Fruit fly (Drosophila melanogaster) whole organism, embryonic: ENCODE results near the gene mnd.

ENCODE experiments used
- Atf6 ChIP-seq: fragments of 200-800 bp; sonication (Bioruptor generic); IDR thresholded peaks from 2 replicates; pipeline ENCODE4 v1.3.6; 2022; ENCODE audit warnings: missing biosample characterization, missing genetic modification characterization
- CG10274 ChIP-seq: fragments of 200-800 bp; sonication (Bioruptor generic); optimal IDR thresholded peaks from 3 replicates; lab custom pipeline; 2017; ENCODE audit warnings: missing biosample characterization, mild to moderate bottlenecking, missing genetic modification characterization
- CG10366 ChIP-seq: fragments of 200-800 bp; sonication (Bioruptor generic); IDR thresholded peaks from 2 replicates; pipeline ENCODE4 v1.3.6; 2022; ENCODE audit warnings: missing biosample characterization, missing genetic modification characterization
- CG12236 ChIP-seq: fragments of 200-800 bp; sonication (Bioruptor generic); optimal IDR thresholded peaks from 2 replicates; lab custom pipeline; 2016; ENCODE audit warnings: missing biosample characterization, missing genetic modification characterization
- CG12659 ChIP-seq: fragments of 200-800 bp; sonication (Bioruptor generic); optimal IDR thresholded peaks from 3 replicates; lab custom pipeline; 2017; ENCODE audit warnings: mild to moderate bottlenecking, missing biosample characterization, missing genetic modification reagents, missing genetic modification characterization
- CG14441 ChIP-seq: fragments of 200-800 bp; sonication (Bioruptor generic); IDR thresholded peaks from 2 replicates; pipeline ENCODE4 v1.3.6; 2022; ENCODE audit warnings: missing biosample characterization, missing genetic modification characterization
- CG14710 ChIP-seq: fragments of 200-800 bp; sonication (Bioruptor generic); optimal IDR thresholded peaks from 3 replicates; lab custom pipeline; 2019; ENCODE audit warnings: missing biosample characterization, mild to moderate bottlenecking, missing genetic modification characterization, moderate library complexity
- CG15514 ChIP-seq: fragments of 200-800 bp; sonication (Bioruptor generic); optimal IDR thresholded peaks from 3 replicates; lab custom pipeline; 2017; ENCODE audit warnings: missing biosample characterization, missing genetic modification characterization, mild to moderate bottlenecking, moderate library complexity, missing genetic modification reagents
- CG17361 ChIP-seq: fragments of 200-800 bp; sonication (Bioruptor generic); IDR thresholded peaks from 3 replicates; pipeline ENCODE4 v1.3.6; 2022; ENCODE audit warnings: missing biosample characterization, missing genetic modification characterization
- CG17829 ChIP-seq: fragments of 200-800 bp; optimal IDR thresholded peaks from 2 replicates; lab custom pipeline; 2019; ENCODE audit warnings: missing biosample characterization, mild to moderate bottlenecking, missing genetic modification characterization, moderate library complexity
- CG33213 ChIP-seq: fragments of 200-800 bp; sonication (Bioruptor generic); optimal IDR thresholded peaks from 3 replicates; lab custom pipeline; 2016; ENCODE audit warnings: missing biosample characterization, missing genetic modification characterization
- CG3847 ChIP-seq: fragments of 200-800 bp; sonication (Bioruptor generic); IDR thresholded peaks from 2 replicates; pipeline ENCODE4 v1.3.6; 2022; ENCODE audit warnings: missing biosample characterization, missing genetic modification characterization
- CG4404 ChIP-seq: fragments of 200-800 bp; sonication (Bioruptor generic); IDR thresholded peaks from 2 replicates; pipeline ENCODE4 v1.3.6; 2022; ENCODE audit warnings: missing biosample characterization, missing genetic modification characterization
- CG6765 ChIP-seq: fragments of 200-800 bp; sonication (Bioruptor generic); optimal IDR thresholded peaks from 3 replicates; lab custom pipeline; 2017; ENCODE audit warnings: missing biosample characterization, mild to moderate bottlenecking, missing genetic modification characterization
- CG8281 ChIP-seq: fragments of 200-800 bp; sonication (Bioruptor generic); optimal IDR thresholded peaks from 2 replicates; lab custom pipeline; 2018; ENCODE audit warnings: missing biosample characterization, mild to moderate bottlenecking, missing genetic modification characterization, moderate library complexity
- CG8359 ChIP-seq: fragments of 200-800 bp; sonication (Bioruptor generic); optimal IDR thresholded peaks from 2 replicates; lab custom pipeline; 2017; ENCODE audit warnings: missing biosample characterization, mild to moderate bottlenecking, missing genetic modification characterization, borderline replicate concordance
- CG9797 ChIP-seq: fragments of 200-800 bp; sonication (Bioruptor generic); optimal IDR thresholded peaks from 3 replicates; lab custom pipeline; 2018; ENCODE audit warnings: missing biosample characterization, mild to moderate bottlenecking, missing genetic modification characterization
- CoRest ChIP-seq: fragments of 200-800 bp; sonication (Bioruptor generic); optimal IDR thresholded peaks from 3 replicates; lab custom pipeline; 2018; ENCODE audit warnings: missing biosample characterization, mild to moderate bottlenecking, missing genetic modification characterization, moderate library complexity
- CrebB ChIP-seq: fragments of 200-800 bp; sonication (Bioruptor generic); optimal IDR thresholded peaks from 3 replicates; lab custom pipeline; 2018; ENCODE audit warnings: missing biosample characterization, mild to moderate bottlenecking, missing genetic modification characterization
- GATAe ChIP-seq: fragments of 200-800 bp; sonication (Bioruptor generic); conservative IDR thresholded peaks from 2 replicates; pipeline ENCODE4 v1.3.6; 2022; ENCODE audit warnings: missing biosample characterization, missing genetic modification characterization
- HLH3B ChIP-seq: fragments of 200-800 bp; sonication (Bioruptor generic); IDR thresholded peaks from 2 replicates; pipeline ENCODE4 v1.3.6; 2022; ENCODE audit warnings: missing biosample characterization, missing genetic modification characterization
- Hmx ChIP-seq: fragments of 200-800 bp; sonication (Bioruptor generic); optimal IDR thresholded peaks from 2 replicates; lab custom pipeline; 2016; ENCODE audit warnings: missing biosample characterization, missing genetic modification characterization
- Lhr ChIP-seq: fragments of 200-800 bp; sonication (Bioruptor generic); optimal IDR thresholded peaks from 3 replicates; lab custom pipeline; 2017; ENCODE audit warnings: mild to moderate bottlenecking, missing biosample characterization, missing genetic modification reagents, missing genetic modification characterization
- NC2α ChIP-seq: fragments of 200-800 bp; sonication (Bioruptor generic); optimal IDR thresholded peaks from 2 replicates; lab custom pipeline; 2016; ENCODE audit warnings: missing biosample characterization, missing genetic modification characterization
- NK7.1 ChIP-seq: fragments of 200-800 bp; sonication (Bioruptor generic); optimal IDR thresholded peaks from 3 replicates; lab custom pipeline; 2016; ENCODE audit warnings: missing biosample characterization, missing genetic modification characterization
- Ravus ChIP-seq: fragments of 200-800 bp; sonication (Bioruptor generic); IDR thresholded peaks from 2 replicates; pipeline ENCODE4 v1.3.6; 2022; ENCODE audit warnings: missing biosample characterization, missing genetic modification characterization
- Sry-δ ChIP-seq: fragments of 200-800 bp; sonication (Bioruptor generic); optimal IDR thresholded peaks from 2 replicates; lab custom pipeline; 2016; ENCODE audit warnings: missing biosample characterization, missing genetic modification characterization
- Stat92E ChIP-seq, 3 experiments: fragments of >200 bp in 2 of 3; fragments of 200-800 bp in 1 of 3; sonication (Bioruptor generic) in 1 of 3; optimal IDR thresholded peaks; 2 replicates each; lab custom pipeline; 2017 to 2019; ENCODE audit warnings: missing biosample characterization in 3 of 3, missing genetic modification characterization in 3 of 3, mild to moderate bottlenecking in 1 of 3, moderate library complexity in 1 of 3
- abd-A ChIP-seq: fragments of 200-800 bp; sonication (Bioruptor generic); optimal IDR thresholded peaks from 3 replicates; lab custom pipeline; 2019; ENCODE audit warnings: missing biosample characterization, mild to moderate bottlenecking, missing genetic modification characterization, moderate library complexity
- cas ChIP-seq: fragments of 200-800 bp; sonication (Bioruptor generic); IDR thresholded peaks from 2 replicates; pipeline ENCODE4 v1.3.6; 2022; ENCODE audit warnings: missing biosample characterization, missing genetic modification characterization
- corto ChIP-seq: fragments of 200-800 bp; sonication (Bioruptor generic); optimal IDR thresholded peaks from 2 replicates; lab custom pipeline; 2016; ENCODE audit warnings: missing biosample characterization, mild to moderate bottlenecking, missing genetic modification characterization, moderate library complexity
- crc ChIP-seq: fragments of 200-800 bp; sonication (Bioruptor generic); optimal IDR thresholded peaks from 2 replicates; lab custom pipeline; 2016; ENCODE audit warnings: missing biosample characterization, missing genetic modification characterization
- cwo ChIP-seq: fragments of 200-800 bp; sonication (Bioruptor generic); optimal IDR thresholded peaks from 3 replicates; lab custom pipeline; 2017; ENCODE audit warnings: missing biosample characterization, missing genetic modification characterization, mild to moderate bottlenecking, moderate library complexity, missing genetic modification reagents
- dpn ChIP-seq, 2 experiments: fragments of 200-800 bp; sonication (Bioruptor generic); optimal IDR thresholded peaks; 3 replicates each; lab custom pipeline; 2016; ENCODE audit warnings: missing biosample characterization in 2 of 2, missing genetic modification characterization in 2 of 2
- ewg ChIP-seq: fragments of 200-800 bp; sonication (Bioruptor generic); optimal IDR thresholded peaks from 3 replicates; lab custom pipeline; 2017; ENCODE audit warnings: mild to moderate bottlenecking, missing biosample characterization, missing genetic modification reagents, missing genetic modification characterization
- her ChIP-seq: fragments of 200-800 bp; sonication (Bioruptor generic); optimal IDR thresholded peaks from 2 replicates; lab custom pipeline; 2016; ENCODE audit warnings: missing biosample characterization, missing genetic modification characterization
- nerfin-1 ChIP-seq: fragments of 200-800 bp; sonication (Bioruptor generic); optimal IDR thresholded peaks from 3 replicates; lab custom pipeline; 2019; ENCODE audit warnings: missing biosample characterization, mild to moderate bottlenecking, missing genetic modification characterization, moderate library complexity
- onecut ChIP-seq: fragments of 200-800 bp; sonication (Bioruptor generic); IDR thresholded peaks from 2 replicates; pipeline ENCODE4 v1.3.6; 2022; ENCODE audit warnings: missing biosample characterization, missing genetic modification characterization
- otp ChIP-seq: fragments of 200-800 bp; sonication (Bioruptor generic); IDR thresholded peaks from 3 replicates; pipeline ENCODE4, ENCODE4 v1.3.6; 2022; ENCODE audit warnings: missing biosample characterization, missing genetic modification characterization
- pan ChIP-seq, 4 experiments: fragments of >200 bp in 3 of 4; fragments of 200-800 bp in 1 of 4; sonication (Bioruptor generic) in 1 of 4; optimal IDR thresholded peaks in 3 of 4; IDR thresholded peaks in 1 of 4; 2 replicates each; pipeline versions ENCODE4 v1.3.6 to Lab custom; 2017 to 2022; ENCODE audit warnings: missing biosample characterization in 2 of 4, missing genetic modification characterization in 2 of 4, mixed read lengths in 1 of 4
- psq ChIP-seq: fragments of 200-800 bp; sonication (Bioruptor generic); optimal IDR thresholded peaks from 2 replicates; lab custom pipeline; 2017; ENCODE audit warnings: missing biosample characterization, missing genetic modification characterization
- sc ChIP-seq, 3 experiments: fragments of >200 bp in 2 of 3; fragments of 200-800 bp in 1 of 3; sonication (Bioruptor generic) in 1 of 3; optimal IDR thresholded peaks; 2 replicates in 2 of 3; 3 replicates in 1 of 3; lab custom pipeline; 2017; ENCODE audit warnings: mild to moderate bottlenecking in 1 of 3, missing biosample characterization in 1 of 3, missing genetic modification characterization in 1 of 3, missing genetic modification reagents in 1 of 3
- sna ChIP-seq: fragments of 200-800 bp; sonication (Bioruptor generic); IDR thresholded peaks from 2 replicates; pipeline ENCODE4 v1.3.6; 2022; ENCODE audit warnings: missing biosample characterization, missing genetic modification characterization; ENCODE audit not compliant: partially characterized antibody
- sr ChIP-seq: fragments of 200-800 bp; sonication (Bioruptor generic); IDR thresholded peaks from 3 replicates; pipeline ENCODE4 v1.3.6; 2022; ENCODE audit warnings: missing biosample characterization, missing genetic modification characterization
- tgo ChIP-seq: fragments of 200-800 bp; sonication (Bioruptor generic); IDR thresholded peaks from 3 replicates; pipeline ENCODE4 v1.3.6; 2022; ENCODE audit warnings: missing biosample characterization, missing genetic modification characterization
- toy ChIP-seq: fragments of 200-800 bp; sonication (Bioruptor generic); IDR thresholded peaks from 2 replicates; pipeline ENCODE4 v1.3.6; 2022; ENCODE audit warnings: missing biosample characterization, missing genetic modification characterization

The mnd gene

DNA sequence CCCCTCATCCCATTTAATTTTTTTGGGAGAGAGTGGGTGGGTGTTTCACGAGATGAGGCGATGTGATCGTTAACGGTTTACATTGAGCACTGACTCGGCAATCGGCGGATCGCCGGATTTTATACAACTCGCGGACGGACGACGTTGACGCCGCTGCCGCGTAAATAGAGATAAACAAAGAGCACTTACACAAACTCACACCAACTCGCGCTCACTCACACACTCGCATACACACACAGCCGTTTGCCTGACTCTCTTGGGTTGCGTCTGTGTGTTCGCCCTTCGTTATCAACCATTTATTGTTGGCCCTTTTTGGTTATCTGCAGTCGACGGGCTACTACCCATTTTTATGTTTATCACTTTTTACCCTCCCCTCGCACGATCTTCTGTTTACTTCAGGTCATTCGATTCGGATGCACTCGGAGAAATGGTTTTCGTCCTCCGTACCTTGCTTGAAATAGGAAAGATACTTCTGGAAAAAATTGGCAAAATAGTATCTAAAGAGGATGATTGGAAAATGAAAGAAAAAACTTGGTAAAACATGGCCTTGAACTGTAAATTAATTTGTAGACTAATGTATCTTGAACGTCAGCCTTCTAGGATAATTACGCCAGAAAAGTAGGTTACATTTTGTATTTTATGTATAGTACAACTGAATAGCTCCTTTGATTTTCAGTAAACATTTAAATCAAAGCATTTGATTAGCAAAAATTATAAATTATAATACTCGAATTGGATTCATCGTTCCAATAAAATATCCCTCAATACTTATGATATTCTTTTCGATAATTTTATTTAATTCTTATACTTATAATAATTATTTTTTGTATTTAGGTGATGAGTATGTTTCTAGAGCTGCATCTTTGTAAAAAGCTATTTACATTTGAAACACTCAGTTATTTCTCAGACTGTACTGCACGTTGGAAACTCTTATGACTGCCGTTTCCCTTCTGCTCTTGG is 7.1 kb upstream of the mnd start:
- no peak for TF ChIP-seq cas (GFP tag; lab: Robert Waterston, UW)
- peak; percentile 43 for TF ChIP-seq HLH3B (GFP tag; lab: Robert Waterston, UW)
- TF ChIP-seq sc (optimal IDR thresholded peaks at IDR 0.05; lab: Kevin White, UChicago): no peak
- TF ChIP-seq sc (GFP tag; optimal IDR thresholded peaks at IDR 0.05; lab: Kevin White, UChicago): no peak
- TF ChIP-seq toy (GFP tag; lab: Robert Waterston, UW): no peak
- no peak for TF ChIP-seq CG3847 (GFP tag; lab: Robert Waterston, UW)
- TF ChIP-seq tgo (GFP tag; lab: Robert Waterston, UW): no peak
- peak; percentile 12; the same call in 1 of the 2 replicates for TF ChIP-seq CG14441 (GFP tag; lab: Robert Waterston, UW)
- no peak for TF ChIP-seq corto (GFP tag; lab: Kevin White, UChicago)
- peak; percentile 32 for TF ChIP-seq CG8281 (tag; lab: Kevin White, UChicago)
- no peak for TF ChIP-seq Lhr (GFP tag; lab: Kevin White, UChicago)
- no peak for TF ChIP-seq CG15514 (GFP tag; lab: Kevin White, UChicago)
- no peak for TF ChIP-seq CG10274
- no peak for TF ChIP-seq cwo (GFP tag; lab: Kevin White, UChicago)
- no peak for TF ChIP-seq CG6765 (GFP tag; lab: Kevin White, UChicago)
- no peak for TF ChIP-seq nerfin-1
- TF ChIP-seq her (GFP tag; lab: Kevin White, UChicago): no peak
- peak; percentile 69; the same call in 1 of the 3 replicates for TF ChIP-seq otp (GFP tag; lab: Robert Waterston, UW)
- peak; percentile 10 for TF ChIP-seq CG12659 (GFP tag; lab: Kevin White, UChicago)
- 0 out of 2 replicates have a peak, but pooled peaks have one; percentile 29 for TF ChIP-seq CG4404 (GFP tag; lab: Robert Waterston, UW)
- TF ChIP-seq CG12236 (GFP tag; lab: Kevin White, UChicago): no peak
- TF ChIP-seq Ravus (GFP tag; lab: Robert Waterston, UW): no peak
- TF ChIP-seq CG33213: no peak
- TF ChIP-seq CG14710 (tag; lab: Kevin White, UChicago): peak; percentile 80
- no peak for TF ChIP-seq CG9797 (GFP tag; lab: Kevin White, UChicago)
- TF ChIP-seq CG17829 (tag; lab: Kevin White, UChicago): peak; percentile 51
- peak in 1 of 3 experiments; percentile 7 for TF ChIP-seq Stat92E (GFP tag; optimal IDR thresholded peaks at IDR 0.05; lab: Kevin White, UChicago)
- TF ChIP-seq CG8359: no peak
- TF ChIP-seq CG10366 (GFP tag; lab: Robert Waterston, UW): no peak; the same call in 1 of the 2 replicates
- no peak; the same call in 2 of the 3 replicates for TF ChIP-seq sr (GFP tag; lab: Robert Waterston, UW)
- peak; percentile 42 for TF ChIP-seq psq (GFP tag; lab: Kevin White, UChicago)
- peak; percentile 24 for TF ChIP-seq ewg (GFP tag; lab: Kevin White, UChicago)
- no peak for TF ChIP-seq NC2α (GFP tag; lab: Kevin White, UChicago)
- peak; percentile 71 for TF ChIP-seq CoRest (tag; lab: Kevin White, UChicago)
- TF ChIP-seq crc (GFP tag; lab: Kevin White, UChicago): no peak
- TF ChIP-seq Sry-δ (GFP tag; lab: Kevin White, UChicago): no peak
- TF ChIP-seq NK7.1 (GFP tag; lab: Kevin White, UChicago): no peak
- peak; percentile 91 for TF ChIP-seq CG17361 (GFP tag; lab: Robert Waterston, UW)
- TF ChIP-seq GATAe (GFP tag; lab: Robert Waterston, UW): peak; percentile 83
- TF ChIP-seq sna (GFP tag; lab: Robert Waterston, UW): peak; percentile 60; the same call in 1 of the 2 replicates
- TF ChIP-seq abd-A: peak; percentile 63
- no peak; the same call in 1 of the 2 replicates for TF ChIP-seq onecut (GFP tag; lab: Robert Waterston, UW)
- 0 out of 2 replicates have a peak, but pooled peaks have one; percentile 8 for TF ChIP-seq Atf6 (GFP tag; lab: Robert Waterston, UW)
- TF ChIP-seq pan (optimal IDR thresholded peaks at IDR 0.05; lab: Kevin White, UChicago): no peak
- TF ChIP-seq pan (GFP tag; optimal IDR thresholded peaks at IDR 0.05 in 1 of 2, IDR thresholded peaks at IDR 0.05 in 1 of 2): no peak
- TF ChIP-seq CrebB (tag; lab: Kevin White, UChicago): no peak
- peak; percentile 1 to 2 for TF ChIP-seq dpn (GFP tag; optimal IDR thresholded peaks at IDR 0.05; lab: Kevin White, UChicago)
- TF ChIP-seq Hmx (GFP tag; lab: Kevin White, UChicago): no peak
